Worm (Caenorhabditis elegans): Measurements from ENCODE around the gene gro-1.

DNA sequence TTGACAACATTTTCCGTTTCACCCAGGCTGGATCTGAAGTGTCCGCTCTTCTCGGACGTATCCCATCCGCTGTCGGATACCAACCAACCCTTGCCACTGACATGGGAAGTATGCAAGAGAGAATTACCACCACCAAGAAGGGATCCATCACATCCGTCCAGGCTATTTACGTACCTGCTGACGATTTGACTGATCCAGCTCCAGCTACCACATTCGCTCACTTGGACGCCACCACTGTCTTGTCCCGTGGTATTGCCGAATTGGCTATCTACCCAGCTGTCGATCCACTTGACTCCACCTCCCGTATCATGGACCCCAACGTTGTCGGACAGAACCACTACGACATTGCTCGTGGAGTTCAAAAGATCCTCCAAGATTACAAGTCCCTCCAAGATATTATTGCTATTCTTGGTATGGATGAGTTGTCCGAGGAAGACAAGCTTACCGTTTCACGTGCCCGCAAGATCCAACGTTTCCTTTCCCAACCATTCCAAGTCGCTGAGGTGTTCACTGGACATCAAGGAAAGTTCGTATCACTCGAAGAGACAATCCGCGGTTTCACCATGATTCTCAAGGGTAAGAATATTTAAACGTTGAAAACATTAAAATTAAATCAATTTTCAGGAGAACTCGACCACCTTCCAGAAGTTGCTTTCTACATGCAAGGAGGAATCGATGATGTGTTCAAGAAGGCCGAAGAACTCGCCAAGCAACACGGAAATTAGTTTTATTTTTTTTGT lies 35.2 kb upstream of the gro-1 start:
- no peak for TF ChIP-seq ama-1 (optimal IDR thresholded peaks at IDR 0.05)
- TF ChIP-seq pha-4 (tag; optimal IDR thresholded peaks at IDR 0.05): no peak
